Fruit fly (Drosophila melanogaster): Measurements from ENCODE around the gene CG14903.

The CG14903 gene

DNA sequence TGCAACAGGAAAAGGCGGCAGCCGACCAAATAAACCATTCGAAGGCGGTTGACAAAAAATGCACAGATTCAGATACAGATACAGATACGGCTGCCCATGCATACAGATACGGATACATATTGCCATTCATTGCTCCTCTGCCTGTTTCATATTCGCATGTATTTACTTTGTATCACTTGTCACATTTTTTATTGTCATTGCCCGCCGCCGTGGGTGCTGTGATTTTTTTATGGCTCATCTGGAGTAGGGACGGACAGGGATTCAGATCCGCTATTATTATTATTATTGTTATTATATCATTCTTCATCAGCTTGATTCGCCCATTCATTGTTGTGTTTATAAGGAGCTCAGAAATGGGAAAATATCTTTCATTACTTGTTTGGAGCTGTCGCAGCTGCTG, 31.0 kb downstream of the CG14903 start:
- no peak for TF ChIP-seq lola (GFP tag; optimal IDR thresholded peaks at IDR 0.05)
- TF ChIP-seq dl (GFP tag; optimal IDR thresholded peaks at IDR 0.05; ENCODE audit: insufficient read depth in 1 of 2, partially characterized antibody in 2 of 2) = no peak
- no peak for TF ChIP-seq dmrt93B (GFP tag; optimal IDR thresholded peaks at IDR 0.05)
- TF ChIP-seq tai (GFP tag; optimal IDR thresholded peaks at IDR 0.05) = no peak
- no peak for TF ChIP-seq Hnf4 (GFP tag; optimal IDR thresholded peaks at IDR 0.05)
- TF ChIP-seq Hr83 (GFP tag; optimal IDR thresholded peaks at IDR 0.05; ENCODE audit: poor library complexity, severe bottlenecking) = no peak
- no peak for TF ChIP-seq fru (GFP tag; optimal IDR thresholded peaks at IDR 0.05)
- TF ChIP-seq foxo (GFP tag; optimal IDR thresholded peaks at IDR 0.05) = no peak
- TF ChIP-seq Vsx2 (GFP tag; optimal IDR thresholded peaks at IDR 0.05; ENCODE audit: partially characterized antibody) = no peak
- no peak for TF ChIP-seq HLH106 (tag; optimal IDR thresholded peaks at IDR 0.05)
- no peak for TF ChIP-seq Mio (GFP tag; optimal IDR thresholded peaks at IDR 0.05)
- no peak for TF ChIP-seq OdsH (GFP tag; optimal IDR thresholded peaks at IDR 0.05)
- TF ChIP-seq dsf (GFP tag; optimal IDR thresholded peaks at IDR 0.05; ENCODE audit: borderline replicate concordance) = no peak
- no peak for TF ChIP-seq usp (GFP tag; optimal IDR thresholded peaks at IDR 0.05)
- no peak for TF ChIP-seq Sp1 (GFP tag; optimal IDR thresholded peaks at IDR 0.05)
- TF ChIP-seq Rel (GFP tag; optimal IDR thresholded peaks at IDR 0.05) = no peak
- no peak for TF ChIP-seq Rel (tag; optimal IDR thresholded peaks at IDR 0.05)

- TF ChIP-seq lola (GFP tag; optimal IDR thresholded peaks at IDR 0.05) (no peak), woc (GFP tag; optimal IDR thresholded peaks at IDR 0.05) (peak; percentile 7), psq (GFP tag; optimal IDR thresholded peaks at IDR 0.05) (peak; percentile 2), CrebA (GFP tag; optimal IDR thresholded peaks at IDR 0.05; ENCODE audit: borderline replicate concordance) (no peak), Abd-B (GFP tag; optimal IDR thresholded peaks at IDR 0.05) (no peak), brk (GFP tag; optimal IDR thresholded peaks at IDR 0.05) (no peak), CG32264 (GFP tag; optimal IDR thresholded peaks at IDR 0.05) (no peak), usp (GFP tag; optimal IDR thresholded peaks at IDR 0.05) (no peak)
Measured at dm6 chr3R:16541932-16542331, 31.6 kb downstream of the CG14903 start.

dm6 chr3R:16541293-16541692, 32.3 kb downstream of the CG14903 start:
- TF ChIP-seq dl (GFP tag; optimal IDR thresholded peaks at IDR 0.05; ENCODE audit: insufficient read depth in 1 of 2, partially characterized antibody in 2 of 2) (no peak), brk (GFP tag; optimal IDR thresholded peaks at IDR 0.05) (no peak), Hr78 (GFP tag; optimal IDR thresholded peaks at IDR 0.05) (no peak), dsf (GFP tag; optimal IDR thresholded peaks at IDR 0.05; ENCODE audit: borderline replicate concordance) (no peak), jim (GFP tag; optimal IDR thresholded peaks at IDR 0.05) (no peak), lola (GFP tag; optimal IDR thresholded peaks at IDR 0.05) (no peak), CrebA (GFP tag; optimal IDR thresholded peaks at IDR 0.05; ENCODE audit: borderline replicate concordance) (no peak), GATAd (GFP tag; optimal IDR thresholded peaks at IDR 0.05) (no peak), pan (optimal IDR thresholded peaks at IDR 0.05) (no peak), Vsx2 (GFP tag; optimal IDR thresholded peaks at IDR 0.05; ENCODE audit: partially characterized antibody) (no peak)

dm6 chr3R:16538862-16539437, 34.6 kb downstream of the CG14903 start:
- TF ChIP-seq Vsx2 (GFP tag; optimal IDR thresholded peaks at IDR 0.05; ENCODE audit: partially characterized antibody) (no peak), pan (optimal IDR thresholded peaks at IDR 0.05) (peak; percentile 48), Dfd (GFP tag; optimal IDR thresholded peaks at IDR 0.05) (peak; percentile 99)

DNA sequence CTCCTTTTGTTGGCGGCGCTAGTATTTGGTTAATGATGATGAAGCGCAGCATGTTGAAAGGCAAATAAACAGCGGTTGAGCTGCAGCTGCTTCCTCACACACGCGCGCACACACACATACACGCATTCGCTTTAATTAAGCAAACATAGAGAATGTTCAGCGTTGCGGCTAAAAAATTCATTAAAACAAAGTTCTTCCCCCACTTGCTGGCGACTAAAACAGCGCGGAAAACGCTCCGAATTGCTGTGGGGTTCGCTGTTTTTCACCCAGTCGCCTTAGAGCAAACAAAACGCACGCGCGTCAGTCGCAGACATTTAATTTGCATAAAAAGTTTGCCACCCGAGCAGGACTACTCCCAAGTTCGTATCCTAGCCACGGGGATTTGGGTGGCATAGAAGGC, 36.2 kb downstream of the CG14903 start:
- TF ChIP-seq woc (GFP tag; optimal IDR thresholded peaks at IDR 0.05) (no peak), Hr78 (GFP tag; optimal IDR thresholded peaks at IDR 0.05) (no peak), fru (GFP tag; optimal IDR thresholded peaks at IDR 0.05) (no peak), Abd-B (GFP tag; optimal IDR thresholded peaks at IDR 0.05) (no peak), dmrt93B (GFP tag; optimal IDR thresholded peaks at IDR 0.05) (no peak), brk (GFP tag; optimal IDR thresholded peaks at IDR 0.05) (no peak), rgr (GFP tag; optimal IDR thresholded peaks at IDR 0.05) (no peak), Dif (GFP tag; optimal IDR thresholded peaks at IDR 0.05; ENCODE audit: partially characterized antibody) (no peak), Hr83 (GFP tag; optimal IDR thresholded peaks at IDR 0.05; ENCODE audit: poor library complexity, severe bottlenecking) (no peak), Dfd (GFP tag; optimal IDR thresholded peaks at IDR 0.05) (no peak), dsf (GFP tag; optimal IDR thresholded peaks at IDR 0.05; ENCODE audit: borderline replicate concordance) (no peak), psq (GFP tag; optimal IDR thresholded peaks at IDR 0.05) (no peak), Rel (GFP tag; optimal IDR thresholded peaks at IDR 0.05) (no peak), Rel (tag; optimal IDR thresholded peaks at IDR 0.05) (no peak), lola (GFP tag; optimal IDR thresholded peaks at IDR 0.05) (no peak), h (GFP tag; optimal IDR thresholded peaks at IDR 0.05) (no peak), sv (GFP tag; optimal IDR thresholded peaks at IDR 0.05) (no peak)

Data from whole organism, wandering third instar larva.